Worm (Caenorhabditis elegans) whole organism, mixed stage, embryonic: ENCODE results near the gene hum-2.

ENCODE experiments used
- nhr-12 ChIP-seq: fragments of 150-350 bp; optimal IDR thresholded peaks from 2 replicates; lab custom pipeline; 2014; ENCODE audit warnings: missing biosample characterization, missing genetic modification characterization
- unc-62 ChIP-seq: fragments of 150-350 bp; optimal IDR thresholded peaks from 2 replicates; lab custom pipeline; 2014; ENCODE audit warnings: missing biosample characterization, missing genetic modification reagents, missing genetic modification characterization

DNA sequence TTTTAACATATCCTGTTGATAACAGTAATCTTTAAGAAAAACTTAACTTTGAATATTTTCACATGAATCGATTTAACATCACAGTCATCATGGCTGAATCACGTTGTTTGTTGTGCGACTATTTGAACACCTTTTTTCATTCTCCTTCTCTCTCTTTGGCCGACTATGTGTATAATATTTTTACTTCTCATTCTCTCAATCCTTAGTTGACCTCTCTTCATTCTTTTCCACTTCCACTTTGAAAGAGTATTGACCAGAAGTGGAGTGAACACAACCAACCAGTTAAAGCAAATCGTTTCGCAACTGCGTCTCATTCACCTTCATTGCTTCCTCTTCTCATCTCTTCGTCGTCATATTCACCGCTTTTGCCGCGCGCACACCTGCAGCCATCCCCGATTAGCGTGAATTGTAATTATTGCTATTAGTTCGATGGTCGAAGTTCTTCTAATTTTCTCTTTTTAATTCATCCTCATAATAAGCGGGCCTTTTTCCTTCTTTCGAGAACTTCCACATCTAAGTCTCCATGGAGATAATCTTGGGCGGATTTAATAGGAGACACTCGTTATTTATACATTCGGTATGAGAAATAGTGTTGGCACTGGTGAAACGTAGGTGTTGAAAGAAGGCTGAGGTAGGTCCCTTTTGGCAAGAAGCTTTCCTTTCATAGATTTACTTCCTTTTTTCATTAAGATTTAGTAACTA lies 9.1 kb downstream of the hum-2 start:
- no peak for TF ChIP-seq unc-62 (GFP tag; lab: Kevin White, UChicago)
- TF ChIP-seq nhr-12: no peak
